Worm (Caenorhabditis elegans) whole organism, late embryonic: ENCODE data around the gene spcs-3.

Experiments used
- ceh-22 ChIP-seq: sonication (generic microtip); optimal IDR thresholded peaks from 2 replicates; lab custom pipeline; 2017; ENCODE audit warnings: missing biosample characterization, missing genetic modification characterization
- nhr-11 ChIP-seq: fragments of 150-350 bp; optimal IDR thresholded peaks from 2 replicates; lab custom pipeline; 2014; ENCODE audit warnings: missing biosample characterization, missing genetic modification characterization

- TF ChIP-seq nhr-11 (tag; lab: Kevin White, UChicago) (no peak), ceh-22 (tag; lab: Kevin White, UChicago) (no peak)
These were observed 43.4 kb downstream of the spcs-3 start, which contains the start of gene vms-1 for ce11 chrIII:8088235-8088634.
